Worm (Caenorhabditis elegans): ENCODE data around the gene srt-18.

DNA sequence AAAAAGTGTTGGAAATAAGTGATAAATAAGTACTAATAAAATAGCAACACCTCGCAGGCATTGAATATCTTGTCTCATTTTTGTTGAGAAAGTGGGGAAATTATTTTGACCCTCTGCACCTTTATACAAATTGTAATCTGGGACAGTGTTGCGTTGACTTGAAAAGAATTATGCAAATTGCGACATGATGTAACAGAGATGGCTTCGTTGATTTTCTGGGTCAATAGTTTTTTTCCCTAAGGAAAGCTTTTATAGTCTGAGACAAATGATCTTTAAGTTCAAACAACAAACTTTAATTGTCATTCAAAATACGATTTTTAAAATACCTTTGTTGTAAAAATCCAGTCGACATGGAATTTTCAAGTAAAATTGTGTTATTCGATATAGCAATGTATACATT is 9.3 kb upstream of the srt-18 start, which contains the start of gene bus-1:
- TF ChIP-seq pha-4 (tag; optimal IDR thresholded peaks at IDR 0.05) (no peak), unc-62 (GFP tag; optimal IDR thresholded peaks at IDR 0.05) (no peak), madf-3 (GFP tag; IDR thresholded peaks at IDR 0.05) (no peak), C06A6.2 (GFP tag; conservative IDR thresholded peaks at IDR 0.05) (no peak), tbp1 (GFP tag; optimal IDR thresholded peaks at IDR 0.05) (no peak), nfya-1 (tag; optimal IDR thresholded peaks at IDR 0.05; ENCODE audit: borderline replicate concordance, insufficient read depth) (no peak), K12H6.12 (tag; optimal IDR thresholded peaks at IDR 0.05) (no peak), unc-130 (GFP tag; optimal IDR thresholded peaks at IDR 0.05) (no peak)
